Worm (Caenorhabditis elegans) whole organism, dauer: ENCODE results near the gene F13A2.9.

ENCODE experiments used
- unc-62 ChIP-seq: sonication (generic microtip); optimal IDR thresholded peaks from 2 replicates; lab custom pipeline; 2017; ENCODE audit warnings: missing biosample characterization, missing genetic modification reagents, missing genetic modification characterization

The F13A2.9 gene

DNA sequence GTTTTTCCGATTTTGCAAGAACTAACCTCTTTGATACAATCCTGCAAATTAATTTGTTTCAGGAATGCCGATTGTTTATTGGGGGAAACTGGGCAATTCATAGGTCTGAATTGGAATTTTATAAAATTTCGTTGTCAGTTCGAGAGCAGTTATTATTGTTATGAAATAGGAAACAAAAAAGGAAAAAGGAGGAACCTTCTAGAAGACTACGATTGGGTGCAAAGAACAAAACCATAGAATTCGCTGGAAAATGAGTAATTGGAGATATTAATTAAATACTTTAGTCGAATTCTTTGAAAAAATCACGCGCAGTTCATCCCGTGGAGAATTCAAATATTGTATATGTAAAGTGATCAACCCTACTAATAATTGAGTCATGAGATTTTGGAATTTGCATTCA is at the start of gene F13A2.9:
F13A2.9 (minus strand) TSS at position 101 of the 400 bp plus-strand sequence.
- no peak for TF ChIP-seq unc-62 (GFP tag; lab: Kevin White, UChicago)

DNA sequence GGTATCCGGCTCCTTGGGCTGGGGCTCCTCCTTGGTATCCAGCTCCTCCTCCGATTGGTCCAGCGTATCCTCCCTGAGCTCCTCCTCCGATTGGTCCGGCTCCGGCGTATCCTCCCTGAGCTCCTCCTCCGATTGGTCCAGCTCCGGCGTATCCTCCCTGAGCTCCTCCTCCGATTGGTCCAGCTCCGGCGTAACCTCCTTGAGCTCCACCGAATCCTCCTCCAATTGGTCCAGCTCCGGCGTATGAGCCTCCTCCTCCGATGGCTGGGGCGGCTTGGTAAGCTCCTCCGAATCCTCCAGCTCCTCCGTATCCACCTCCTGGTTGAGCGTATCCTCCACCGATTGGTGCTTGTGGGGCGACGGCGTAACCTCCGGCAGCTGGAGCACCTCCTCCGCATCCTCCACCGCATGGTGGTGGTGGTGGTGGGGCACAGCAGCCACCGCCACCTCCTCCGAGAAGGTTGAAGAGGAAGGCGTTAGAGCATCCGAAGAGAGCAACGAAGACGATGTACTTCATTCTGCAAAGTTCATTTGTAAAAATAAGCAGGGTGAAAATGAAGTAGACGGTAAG is 48.2 kb upstream of the F13A2.9 start, which contains the start of gene Y47D7A.13:
Y47D7A.13 (minus strand) TSS at position 517 of the 571 bp plus-strand sequence.
- TF ChIP-seq unc-62 (GFP tag; lab: Kevin White, UChicago) = no peak

DNA sequence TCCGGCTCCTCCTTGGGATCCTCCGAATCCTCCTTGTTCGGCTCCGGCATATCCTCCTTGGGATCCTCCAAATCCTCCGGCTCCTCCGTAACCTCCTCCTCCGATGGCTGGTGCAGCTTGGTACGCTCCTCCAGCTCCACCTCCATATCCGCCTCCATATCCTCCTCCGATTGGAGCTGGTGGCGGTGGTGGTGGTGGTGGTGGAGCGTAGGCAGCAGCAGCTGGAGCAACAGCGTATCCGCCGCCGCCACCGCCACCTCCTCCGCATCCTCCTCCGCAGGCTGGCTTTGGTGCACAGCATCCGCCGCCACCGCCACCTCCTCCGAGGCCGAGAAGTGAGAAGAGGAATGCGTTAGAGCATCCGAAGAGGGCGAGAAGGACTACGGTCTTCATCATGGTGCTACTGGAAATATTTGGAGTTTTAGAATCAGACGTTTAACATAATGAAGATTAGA is 45.5 kb upstream of the F13A2.9 start, which contains the start of gene Y47D7A.15:
Y47D7A.15 (minus strand) TSS at position 405 of the 455 bp plus-strand sequence.
- TF ChIP-seq unc-62 (GFP tag; lab: Kevin White, UChicago) = no peak

DNA sequence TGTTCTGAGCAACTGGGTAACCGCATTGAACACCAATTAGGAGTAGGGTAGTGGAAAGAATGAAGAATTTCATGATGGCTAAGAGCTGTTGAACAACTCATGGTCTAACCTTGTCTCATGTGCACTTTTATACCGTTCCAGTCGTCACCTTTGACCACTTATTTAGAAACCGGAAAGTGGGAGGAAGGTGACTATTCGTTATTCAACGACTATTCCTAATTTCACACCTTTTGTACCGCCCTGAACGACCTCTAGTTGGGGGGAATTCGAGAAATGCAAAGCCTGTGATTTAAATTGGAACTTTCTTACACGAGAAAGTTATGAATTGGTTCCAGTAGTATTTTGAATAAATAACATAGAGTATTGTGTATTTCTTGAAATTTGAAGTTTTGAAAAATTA is 42.3 kb upstream of the F13A2.9 start, which contains the start of gene Y47D7A.12:
Y47D7A.12 (minus strand) TSS at position 101 of the 400 bp plus-strand sequence.
- no peak for TF ChIP-seq unc-62 (GFP tag; lab: Kevin White, UChicago)

DNA sequence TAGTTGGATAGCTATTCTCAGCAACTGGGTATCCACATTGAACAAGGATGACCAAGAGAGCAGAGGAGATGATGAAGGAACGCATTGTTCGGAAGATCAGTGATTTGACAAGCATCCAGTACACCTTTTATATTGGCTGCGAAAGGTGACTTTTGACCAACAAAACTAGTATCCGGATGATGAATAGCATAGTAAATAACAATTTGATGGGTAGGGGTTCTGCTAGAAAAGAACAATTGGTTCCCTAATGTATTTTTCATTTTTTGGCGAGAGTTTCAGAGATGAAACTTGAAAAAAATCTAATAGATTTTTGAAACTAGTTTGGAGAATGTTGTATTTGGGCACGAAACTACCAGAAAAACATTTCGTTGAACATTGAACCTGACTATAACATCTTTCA is 40.9 kb upstream of the F13A2.9 start, which contains the start of gene Y47D7A.11:
Y47D7A.11 (minus strand) TSS at position 101 of the 400 bp plus-strand sequence.
- no peak for TF ChIP-seq unc-62 (GFP tag; lab: Kevin White, UChicago)

DNA sequence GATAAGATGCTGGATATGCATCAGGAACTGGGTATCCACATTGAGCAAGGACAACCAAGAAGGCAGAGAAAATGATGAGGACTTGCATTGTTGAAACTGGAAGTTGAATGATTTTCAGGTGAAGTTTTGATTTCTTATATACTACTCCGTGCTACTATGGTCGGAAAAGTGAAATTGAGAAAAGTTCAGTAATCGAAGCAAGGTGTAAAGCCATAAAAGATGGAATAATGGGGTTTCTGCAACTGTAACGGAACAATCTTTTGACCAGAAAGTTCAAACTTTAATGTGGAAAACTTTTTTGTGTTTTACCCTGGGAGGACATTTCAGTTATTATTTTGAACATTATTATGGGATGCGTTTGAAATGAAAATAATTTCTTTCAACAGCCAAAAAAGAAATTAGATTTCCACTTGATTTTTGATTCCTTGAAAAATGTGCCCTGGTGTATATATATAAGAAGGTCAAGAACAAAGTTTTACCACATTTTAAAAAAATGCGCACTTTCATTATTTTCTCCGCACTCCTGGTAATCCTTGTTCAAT is 36.6 kb upstream of the F13A2.9 start, which contains the start of the genes Y47D7A.9 and Y47D7A.19:
Y47D7A.9 (minus strand) TSS at position 101 of the 542 bp plus-strand sequence.
Y47D7A.19 (plus strand) TSS at position 492 of the 542 bp plus-strand sequence.
- no peak for TF ChIP-seq unc-62 (GFP tag; lab: Kevin White, UChicago)

DNA sequence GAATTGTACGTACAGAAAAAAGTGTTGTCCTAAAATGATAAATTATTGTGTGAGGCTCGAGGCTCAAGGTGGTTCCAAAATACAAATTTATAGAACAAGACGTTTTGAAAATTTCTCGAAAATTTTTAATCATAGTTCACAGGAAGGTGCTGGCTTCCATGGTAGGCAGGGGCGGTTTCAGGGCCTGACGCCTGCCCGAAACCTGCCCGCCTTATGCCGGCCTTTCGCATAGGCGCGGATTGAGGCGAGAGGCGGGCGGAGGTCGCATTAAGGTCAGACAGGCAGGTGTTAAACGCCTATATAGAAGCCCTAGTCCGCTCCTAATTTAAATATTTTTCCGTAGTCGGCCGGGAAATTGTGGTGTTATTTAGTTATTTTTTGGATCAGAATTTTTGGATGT is 35.8 kb upstream of the F13A2.9 start:
- TF ChIP-seq unc-62 (GFP tag; lab: Kevin White, UChicago) = no peak

DNA sequence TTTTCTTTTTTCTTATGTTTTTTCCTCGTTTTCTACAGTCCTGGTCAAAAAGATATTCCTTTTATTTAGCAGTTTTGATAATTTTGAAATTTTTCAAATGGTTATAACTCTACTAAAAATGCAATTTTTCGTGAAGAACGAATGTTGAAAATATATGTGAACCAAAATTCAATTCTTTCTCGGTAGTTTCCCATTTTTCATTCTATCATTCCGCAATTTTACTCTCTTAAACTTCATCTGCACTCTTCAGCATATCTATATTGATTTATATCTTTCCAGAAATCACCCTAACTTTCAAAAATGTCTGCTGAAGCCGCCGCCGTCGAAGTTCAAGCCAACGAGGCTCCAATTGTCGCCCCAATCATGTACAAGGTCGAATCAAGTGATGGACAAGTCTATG is 34.8 kb upstream of the F13A2.9 start, which contains the start of gene skr-7:
skr-7 (plus strand) TSS at position 301 of the 400 bp plus-strand sequence.
- TF ChIP-seq unc-62 (GFP tag; lab: Kevin White, UChicago) = no peak

DNA sequence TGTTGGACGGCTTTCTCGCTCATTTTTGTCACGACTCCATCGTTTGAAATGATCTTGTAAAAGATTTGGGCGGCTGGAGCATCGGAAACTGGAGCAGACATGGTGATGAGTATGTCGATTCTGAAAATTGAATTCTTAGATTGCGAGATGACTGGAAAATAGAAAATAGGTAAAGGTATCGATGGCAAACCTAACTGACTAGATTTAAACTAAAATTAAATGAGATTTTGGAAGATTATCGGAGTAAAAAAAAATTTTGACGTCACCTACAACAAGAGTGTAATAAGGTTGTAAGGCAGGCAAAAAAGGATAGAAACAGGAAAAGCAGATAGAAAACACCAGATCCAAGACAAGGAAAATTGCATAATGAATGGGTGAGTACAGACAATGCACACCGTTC is 34.2 kb upstream of the F13A2.9 start, which contains the start of gene skr-14:
skr-14 (minus strand) TSS at position 101 of the 400 bp plus-strand sequence.
- no peak for TF ChIP-seq unc-62 (GFP tag; lab: Kevin White, UChicago)

DNA sequence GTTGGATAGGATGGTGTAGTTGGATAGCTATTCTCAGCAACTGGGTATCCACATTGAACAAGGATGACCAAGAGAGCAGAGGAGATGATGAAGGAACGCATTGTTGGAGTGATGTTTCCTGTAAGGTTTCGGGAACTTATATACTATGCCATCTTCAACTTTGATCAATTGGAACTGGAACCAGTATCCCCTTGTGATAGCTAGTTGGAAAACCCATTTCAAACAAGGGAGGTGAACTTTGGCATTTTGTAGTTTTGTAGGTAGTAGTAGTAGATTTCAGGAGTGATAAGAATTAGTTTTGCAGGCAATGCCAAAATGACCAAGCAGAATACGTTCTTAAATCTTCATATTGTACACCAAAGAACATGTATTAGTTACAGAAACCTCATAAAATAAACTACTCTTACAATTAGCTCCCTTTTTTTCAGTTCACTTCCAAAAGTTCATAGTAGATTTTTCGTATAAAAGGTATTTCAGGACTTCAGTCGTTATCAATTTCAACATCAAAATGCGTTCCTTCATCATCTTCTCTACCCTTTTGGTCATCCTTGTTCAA is 32.5 kb upstream of the F13A2.9 start, which contains the start of the genes Y47D7A.7 and Y47D7A.2:
Y47D7A.7 (minus strand) TSS at position 101 of the 556 bp plus-strand sequence.
Y47D7A.2 (plus strand) TSS at position 506 of the 556 bp plus-strand sequence.
- TF ChIP-seq unc-62 (GFP tag; lab: Kevin White, UChicago) = no peak

DNA sequence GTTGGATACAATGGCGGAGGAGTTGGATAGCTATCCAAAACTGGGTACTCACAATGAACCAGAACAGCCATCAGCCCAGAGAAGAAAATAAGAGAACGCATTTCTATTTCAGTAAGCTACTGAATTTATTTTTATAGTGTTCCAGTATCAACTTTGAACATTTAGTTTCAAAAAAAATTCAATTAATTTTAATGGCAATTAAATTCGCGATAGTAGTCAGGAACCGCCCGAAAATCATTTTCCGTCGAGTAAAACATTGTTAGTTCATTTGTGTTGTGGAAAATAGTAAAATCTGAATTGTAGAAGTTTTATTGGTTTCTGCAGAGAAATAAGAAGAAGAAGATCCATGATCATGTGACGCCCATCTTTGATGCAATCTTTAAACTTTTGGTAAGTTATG is 30.8 kb upstream of the F13A2.9 start, which contains the start of gene Y47D7A.6:
Y47D7A.6 (minus strand) TSS at position 101 of the 400 bp plus-strand sequence.
- TF ChIP-seq unc-62 (GFP tag; lab: Kevin White, UChicago) = no peak

DNA sequence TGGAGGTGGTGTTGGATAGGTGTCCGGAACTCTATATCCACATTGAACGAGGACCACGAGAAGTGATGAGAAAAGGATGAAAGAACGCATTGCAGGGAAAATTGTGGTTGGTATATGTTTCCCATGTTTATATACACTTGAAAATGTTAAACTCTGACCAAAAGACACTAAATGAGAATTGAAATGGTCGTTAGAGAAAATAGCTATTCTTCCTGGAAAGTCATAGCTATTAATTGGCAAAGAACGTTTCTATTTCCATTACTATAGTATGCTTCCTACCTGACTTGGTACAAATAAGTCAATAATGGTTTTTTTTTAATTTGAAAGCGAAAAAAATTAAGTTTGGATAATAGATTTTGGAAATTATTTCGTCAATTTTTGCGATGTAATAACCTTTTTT is 29.4 kb upstream of the F13A2.9 start, which contains the start of gene Y47D7A.18:
Y47D7A.18 (minus strand) TSS at position 101 of the 400 bp plus-strand sequence.
- TF ChIP-seq unc-62 (GFP tag; lab: Kevin White, UChicago) = no peak

DNA sequence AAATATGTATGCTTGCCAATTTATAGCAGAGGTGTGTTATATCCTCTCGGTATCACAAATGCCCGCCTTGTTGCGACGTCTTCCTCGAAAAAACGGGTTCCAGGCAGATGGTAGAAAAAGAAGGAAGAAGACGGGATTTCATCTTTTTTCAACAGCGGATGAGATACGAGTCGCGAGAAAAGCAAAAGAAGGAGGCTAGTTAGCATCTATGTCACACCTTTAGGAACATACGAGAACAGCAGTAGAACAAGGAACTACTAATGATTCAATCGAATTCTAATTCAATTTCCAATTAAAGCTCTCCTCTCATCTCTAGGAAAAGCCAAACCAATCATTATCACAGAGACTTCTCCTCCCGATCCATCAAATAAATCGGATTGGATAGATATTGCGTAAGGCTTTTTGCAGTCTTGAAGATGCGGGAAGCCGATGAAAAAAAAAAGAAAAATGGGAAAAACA is 27.3 kb upstream of the F13A2.9 start, which contains the start of gene grl-5:
grl-5 (minus strand) TSS at position 51 of the 459 bp plus-strand sequence.
- no peak for TF ChIP-seq unc-62 (GFP tag; lab: Kevin White, UChicago)

DNA sequence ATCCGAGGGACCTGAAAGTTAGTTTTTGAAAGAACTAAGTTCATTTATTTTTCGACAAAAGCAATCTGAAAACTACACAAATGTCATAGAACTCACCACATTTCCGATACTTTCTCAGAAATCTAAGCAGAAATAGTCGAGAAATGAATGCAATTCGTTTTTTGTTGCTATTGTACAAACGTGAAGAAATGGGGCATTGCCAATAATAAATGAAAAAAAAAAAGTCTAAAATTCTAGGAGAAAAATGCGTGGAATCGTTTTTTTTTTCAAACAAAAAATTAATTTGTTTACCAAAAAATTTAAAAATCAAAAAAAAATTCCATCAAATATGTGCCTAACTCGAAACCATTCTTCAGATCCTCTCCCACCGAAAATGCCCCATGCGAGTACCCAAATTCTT is 24.4 kb upstream of the F13A2.9 start, which contains the start of gene Y47D7A.17:
Y47D7A.17 (minus strand) TSS at position 101 of the 400 bp plus-strand sequence.
- no peak for TF ChIP-seq unc-62 (GFP tag; lab: Kevin White, UChicago)

DNA sequence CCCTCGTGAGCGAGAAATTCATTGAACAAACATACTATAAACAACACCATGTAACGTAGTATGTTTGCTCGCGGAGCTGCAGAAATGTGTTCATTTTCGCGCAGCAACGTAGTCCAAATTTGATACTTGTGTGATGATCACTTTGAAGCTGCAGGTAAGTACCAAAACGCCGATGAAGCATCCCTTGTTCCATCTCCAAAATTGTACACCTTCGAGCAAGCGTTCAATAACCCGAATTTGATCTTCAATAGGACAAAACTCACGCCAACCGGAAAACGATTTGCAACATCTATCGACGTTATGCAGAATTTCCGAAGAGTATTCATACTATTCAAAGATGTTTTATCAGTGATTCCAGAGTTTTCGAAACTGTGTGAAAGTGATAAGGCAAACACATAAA is 23.3 kb upstream of the F13A2.9 start, which contains the start of gene Y47D7A.3:
Y47D7A.3 (plus strand) TSS at position 301 of the 400 bp plus-strand sequence.
- TF ChIP-seq unc-62 (GFP tag; lab: Kevin White, UChicago) = no peak
